Worm (Caenorhabditis elegans): ENCODE measurements around the gene Y60C6A.1.

DNA sequence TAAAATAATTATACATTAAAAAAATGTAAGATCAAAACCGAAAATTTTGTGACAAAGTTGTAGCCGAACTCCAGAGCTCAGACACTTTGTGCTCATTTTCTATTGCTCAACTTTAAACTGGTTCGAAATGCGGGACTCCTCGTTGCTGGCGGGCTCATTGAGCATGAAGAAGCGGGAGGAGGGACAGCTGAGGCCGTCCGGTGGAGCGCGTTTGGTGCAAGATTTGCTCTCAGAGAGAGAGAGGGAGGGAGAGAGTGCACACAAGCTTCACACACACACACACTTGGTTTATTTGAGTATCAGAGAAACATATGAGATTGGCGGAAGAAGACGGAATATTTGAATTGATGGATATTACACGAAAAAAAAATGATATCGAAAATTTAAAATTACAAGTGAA, 27.2 kb downstream of the Y60C6A.1 start:
- TF ChIP-seq nhr-12 (tag; optimal IDR thresholded peaks at IDR 0.05) (no peak), mab-5 (tag; optimal IDR thresholded peaks at IDR 0.05) (no peak), nhr-129 (tag; optimal IDR thresholded peaks at IDR 0.05) (peak; percentile 67), nhr-23 (tag; optimal IDR thresholded peaks at IDR 0.05) (no peak), skn-1 (tag; optimal IDR thresholded peaks at IDR 0.05) (no peak), nhr-11 (tag; optimal IDR thresholded peaks at IDR 0.05) (no peak), ceh-82 (tag; optimal IDR thresholded peaks at IDR 0.05) (no peak), nhr-25 (tag; optimal IDR thresholded peaks at IDR 0.05) (no peak), aly-2 (tag; optimal IDR thresholded peaks at IDR 0.05) (no peak), lsy-2 (tag; optimal IDR thresholded peaks at IDR 0.05) (peak in 1 of 2 experiments; percentile 55), lin-39 (tag; optimal IDR thresholded peaks at IDR 0.05) (no peak), ztf-11 (tag; optimal IDR thresholded peaks at IDR 0.05) (no peak), mbf-1 (tag; optimal IDR thresholded peaks at IDR 0.05) (no peak), Y55F3AM.14 (GFP tag; optimal IDR thresholded peaks at IDR 0.05) (peak; percentile 31)

Data from whole organism, L2 larva.